Worm (Caenorhabditis elegans): Measurements from ENCODE around the gene ZK1248.20.

ce11 chrII:5827364-5827763 is 10.9 kb downstream of the ZK1248.20 start, which contains the start of gene tbc-2:
- TF ChIP-seq nhr-237 (tag; optimal IDR thresholded peaks at IDR 0.05) (no peak), skn-1 (tag; optimal IDR thresholded peaks at IDR 0.05) (no peak), snpc-4 (tag; optimal IDR thresholded peaks at IDR 0.05) (no peak), jun-1 (tag; optimal IDR thresholded peaks at IDR 0.05) (no peak)

Data from whole organism, L3 larva.